Worm (Caenorhabditis elegans) whole organism, L1 larva: ENCODE results near the gene T26C5.3.

Experiments used
- C04F5.9 ChIP-seq: sonication (generic microtip); optimal IDR thresholded peaks from 2 replicates; lab custom pipeline; 2016; ENCODE audit warnings: missing genetic modification characterization, missing compliant biosample characterization
- C34B4.2 ChIP-seq: sonication (generic microtip); optimal IDR thresholded peaks from 2 replicates; lab custom pipeline; 2017; ENCODE audit warnings: mild to moderate bottlenecking, missing genetic modification characterization, missing compliant biosample characterization
- aha-1 ChIP-seq: fragments of 150-350 bp; optimal IDR thresholded peaks from 2 replicates; lab custom pipeline; 2014; ENCODE audit warnings: missing biosample characterization, missing genetic modification characterization
- blmp-1 ChIP-seq: fragments of 150-350 bp; optimal IDR thresholded peaks from 2 replicates; lab custom pipeline; 2014; ENCODE audit warnings: missing biosample characterization, missing genetic modification characterization
- ces-1 ChIP-seq: fragments of 150-350 bp; optimal IDR thresholded peaks from 2 replicates; lab custom pipeline; 2014; ENCODE audit warnings: missing biosample characterization, missing genetic modification reagents, missing genetic modification characterization
- dpl-1 ChIP-seq, 3 experiments: fragments of 150-350 bp in 2 of 3; sonication (generic microtip) in 1 of 3; optimal IDR thresholded peaks; 2 replicates each; lab custom pipeline; 2014 to 2017; ENCODE audit warnings: missing biosample characterization in 3 of 3, missing genetic modification characterization in 3 of 3, missing genetic modification reagents in 3 of 3
- efl-1 ChIP-seq, 4 experiments: fragments of 150-350 bp; optimal IDR thresholded peaks in 3 of 4; peaks in 1 of 4; 1 replicate in 1 of 4; 2 replicates in 3 of 4; lab custom pipeline; 2014; ENCODE audit warnings: missing biosample characterization in 2 of 4, missing genetic modification characterization in 2 of 4, missing genetic modification reagents in 2 of 4
- elt-2 ChIP-seq: sonication (generic microtip); optimal IDR thresholded peaks from 2 replicates; lab custom pipeline; 2016; ENCODE audit warnings: missing genetic modification characterization, mild to moderate bottlenecking, inconsistent platforms, missing compliant biosample characterization, missing genetic modification reagents
- fkh-10 ChIP-seq: sonication (generic microtip); optimal IDR thresholded peaks from 2 replicates; lab custom pipeline; 2017; ENCODE audit warnings: missing biosample characterization, missing genetic modification reagents, missing genetic modification characterization
- hpl-2 ChIP-seq: fragments of 150-350 bp; optimal IDR thresholded peaks from 2 replicates; lab custom pipeline; 2014; ENCODE audit warnings: missing biosample characterization, missing genetic modification reagents, missing genetic modification characterization
- isw-1 ChIP-seq: fragments of 200-800 bp; sonication (Bioruptor generic); IDR thresholded peaks from 2 replicates; pipeline ENCODE4 v1.3.6; 2022; ENCODE audit warnings: missing genetic modification characterization, missing compliant biosample characterization
- lin-13 ChIP-seq: fragments of 150-350 bp; optimal IDR thresholded peaks from 2 replicates; lab custom pipeline; 2014; ENCODE audit warnings: missing biosample characterization, missing genetic modification reagents, missing genetic modification characterization
- lin-35 ChIP-seq, 2 experiments: fragments of 150-350 bp; optimal IDR thresholded peaks; 2 replicates each; lab custom pipeline; 2014; ENCODE audit warnings: missing biosample characterization in 2 of 2, missing genetic modification characterization in 2 of 2, missing genetic modification reagents in 2 of 2
- mdl-1 ChIP-seq, 2 experiments: fragments of 150-350 bp; optimal IDR thresholded peaks; 2 replicates each; lab custom pipeline; 2014 to 2017; ENCODE audit warnings: missing biosample characterization in 2 of 2, missing genetic modification characterization in 2 of 2, inconsistent platforms in 1 of 2
- nhr-20 ChIP-seq: sonication (generic microtip); optimal IDR thresholded peaks from 2 replicates; lab custom pipeline; 2016; ENCODE audit warnings: mild to moderate bottlenecking, missing genetic modification characterization, missing compliant biosample characterization
- nhr-28 ChIP-seq: fragments of 150-350 bp; optimal IDR thresholded peaks from 2 replicates; lab custom pipeline; 2014; ENCODE audit warnings: missing biosample characterization, missing genetic modification characterization
- nhr-71 ChIP-seq: sonication (generic microtip); optimal IDR thresholded peaks from 2 replicates; lab custom pipeline; 2016; ENCODE audit warnings: mild to moderate bottlenecking, missing genetic modification characterization, moderate library complexity, missing compliant biosample characterization
- nhr-84 ChIP-seq: sonication (generic microtip); optimal IDR thresholded peaks from 2 replicates; lab custom pipeline; 2017; ENCODE audit warnings: missing biosample characterization, missing genetic modification characterization
- nhr-85 ChIP-seq: sonication (generic microtip); peaks from one replicate; lab custom pipeline; 2016; ENCODE audit warnings: missing genetic modification characterization, inconsistent platforms, missing compliant biosample characterization
- nhr-90 ChIP-seq: sonication (generic microtip); optimal IDR thresholded peaks from 2 replicates; lab custom pipeline; 2016; ENCODE audit warnings: mild to moderate bottlenecking, missing genetic modification characterization, missing compliant biosample characterization; ENCODE audit not compliant: poor library complexity
- pag-3 ChIP-seq: sonication (generic microtip); optimal IDR thresholded peaks from 2 replicates; lab custom pipeline; 2017; ENCODE audit warnings: missing genetic modification characterization, mild to moderate bottlenecking, missing compliant biosample characterization, antibody characterized with exemption, borderline replicate concordance; ENCODE audit not compliant: insufficient read depth
- pax-3 ChIP-seq: fragments of 200-800 bp; sonication (Bioruptor generic); optimal IDR thresholded peaks from 2 replicates; lab custom pipeline; 2018; ENCODE audit warnings: mild to moderate bottlenecking, missing genetic modification characterization, moderate library complexity, missing compliant biosample characterization
- rnt-1 ChIP-seq: sonication (generic microtip); optimal IDR thresholded peaks from 2 replicates; lab custom pipeline; 2016; ENCODE audit warnings: mild to moderate bottlenecking, missing genetic modification characterization, moderate library complexity, missing compliant biosample characterization
- snpc-4 ChIP-seq: fragments of 150-350 bp; optimal IDR thresholded peaks from 2 replicates; lab custom pipeline; 2014; ENCODE audit warnings: missing biosample characterization, missing genetic modification characterization
- snu-23 ChIP-seq: sonication (generic microtip); optimal IDR thresholded peaks from 2 replicates; lab custom pipeline; 2016; ENCODE audit warnings: missing genetic modification characterization, missing compliant biosample characterization
- sptf-1 ChIP-seq: fragments of 150-350 bp; optimal IDR thresholded peaks from 2 replicates; lab custom pipeline; 2014; ENCODE audit warnings: missing biosample characterization, missing genetic modification characterization
- swsn-7 ChIP-seq: sonication (generic microtip); optimal IDR thresholded peaks from 2 replicates; lab custom pipeline; 2016; ENCODE audit warnings: missing genetic modification characterization, missing compliant biosample characterization
- unc-30 ChIP-seq: sonication (generic microtip); optimal IDR thresholded peaks from 2 replicates; lab custom pipeline; 2017; ENCODE audit warnings: missing biosample characterization, missing genetic modification characterization
- unc-98 ChIP-seq: fragments of 200-800 bp; sonication (Bioruptor generic); IDR thresholded peaks from 2 replicates; pipeline ENCODE4 v1.3.6; 2022; ENCODE audit warnings: missing genetic modification characterization, missing compliant biosample characterization
- zag-1 ChIP-seq: fragments of 150-350 bp; optimal IDR thresholded peaks from 2 replicates; lab custom pipeline; 2014; ENCODE audit warnings: missing biosample characterization, missing genetic modification characterization
- ztf-11 ChIP-seq, 2 experiments: sonication (generic microtip); optimal IDR thresholded peaks; 2 replicates each; lab custom pipeline; 2016 to 2017; ENCODE audit warnings: missing genetic modification characterization in 2 of 2, missing biosample characterization in 1 of 2, missing compliant biosample characterization in 1 of 2

Gene T26C5.3

ce11 chrII:9190513-9191099, 45.8 kb upstream of the T26C5.3 start:
- TF ChIP-seq ces-1 (no peak), blmp-1 (tag; lab: Kevin White, UChicago) (peak; percentile 62)

- TF ChIP-seq efl-1 (optimal IDR thresholded peaks at IDR 0.05; lab: Kevin White, UChicago) (no peak), efl-1 (GFP tag; optimal IDR thresholded peaks at IDR 0.05 in 1 of 2; lab: Kevin White, UChicago) (peak in 1 of 2 experiments; percentile 27), pax-3 (tag; lab: Kevin White, UChicago) (no peak)
- TF ChIP-seq, all 84 proteins: peak for 1
These were observed 42.2 kb upstream of the T26C5.3 start, which contains the start of gene twk-4 for ce11 chrII:9194195-9194594. Gene twk-4, minus strand, starts transcription at chrII:9194295.

ce11 chrII:9196325-9196724, 40.1 kb upstream of the T26C5.3 start:
- no peak for TF ChIP-seq nhr-20 (tag; lab: Kevin White, UChicago)
- TF ChIP-seq elt-2 (tag; lab: Kevin White, UChicago): peak; percentile 49
- TF ChIP-seq lin-35 (GFP tag; optimal IDR thresholded peaks at IDR 0.05; lab: Kevin White, UChicago): peak in 1 of 2 experiments; percentile 8
- TF ChIP-seq nhr-28 (tag; lab: Kevin White, UChicago): no peak
- no peak for TF ChIP-seq mdl-1 (tag; optimal IDR thresholded peaks at IDR 0.05; lab: Kevin White, UChicago)

ce11 chrII:9197212-9197611, 39.2 kb upstream of the T26C5.3 start, which contains the start of gene let-23:
Gene let-23, plus strand, starts transcription at chrII:9197512.
- TF ChIP-seq efl-1 (optimal IDR thresholded peaks at IDR 0.05; lab: Kevin White, UChicago) (no peak), efl-1 (GFP tag; optimal IDR thresholded peaks at IDR 0.05 in 1 of 2; lab: Kevin White, UChicago) (peak in 1 of 2 experiments; percentile 32), swsn-7 (tag; lab: Kevin White, UChicago) (no peak)

- TF ChIP-seq C04F5.9 (tag; lab: Kevin White, UChicago) (no peak), nhr-28 (tag; lab: Kevin White, UChicago) (no peak), isw-1 (GFP tag; lab: Robert Waterston, UW) (no peak), elt-2 (tag; lab: Kevin White, UChicago) (no peak), swsn-7 (tag; lab: Kevin White, UChicago) (no peak), lin-13 (GFP tag; lab: Kevin White, UChicago) (no peak), nhr-84 (tag; lab: Kevin White, UChicago) (no peak), C34B4.2 (no peak), snu-23 (no peak), unc-30 (no peak), sptf-1 (no peak), unc-98 (GFP tag; lab: Robert Waterston, UW) (no peak), efl-1 (optimal IDR thresholded peaks at IDR 0.05; lab: Kevin White, UChicago) (no peak), efl-1 (GFP tag; optimal IDR thresholded peaks at IDR 0.05 in 1 of 2; lab: Kevin White, UChicago) (no peak), fkh-10 (GFP tag; lab: Kevin White, UChicago) (no peak), dpl-1 (GFP tag; optimal IDR thresholded peaks at IDR 0.05; lab: Kevin White, UChicago) (no peak), zag-1 (tag; lab: Kevin White, UChicago) (no peak)
These were observed 26.3 kb upstream of the T26C5.3 start, which contains the start of gene ZK1067.4 for ce11 chrII:9210076-9210475. Gene ZK1067.4, plus strand, starts transcription at chrII:9210376.

ce11 chrII:9211684-9212083, 24.7 kb upstream of the T26C5.3 start:
- TF ChIP-seq swsn-7 (tag; lab: Kevin White, UChicago) (peak; percentile 14), unc-98 (GFP tag; lab: Robert Waterston, UW) (no peak), pag-3 (tag; lab: Kevin White, UChicago) (no peak), nhr-20 (tag; lab: Kevin White, UChicago) (peak; percentile 43), ztf-11 (tag; optimal IDR thresholded peaks at IDR 0.05; lab: Kevin White, UChicago) (no peak), nhr-85 (peak; percentile 58), snpc-4 (tag; lab: Kevin White, UChicago) (peak; percentile 92), nhr-71 (no peak), efl-1 (optimal IDR thresholded peaks at IDR 0.05; lab: Kevin White, UChicago) (peak in 1 of 2 experiments; percentile 32), efl-1 (GFP tag; optimal IDR thresholded peaks at IDR 0.05 in 1 of 2; lab: Kevin White, UChicago) (no peak), elt-2 (tag; lab: Kevin White, UChicago) (peak; percentile 53), hpl-2 (GFP tag; lab: Kevin White, UChicago) (no peak), rnt-1 (tag; lab: Kevin White, UChicago) (peak; percentile 20), nhr-90 (tag; lab: Kevin White, UChicago) (peak; percentile 42), blmp-1 (tag; lab: Kevin White, UChicago) (no peak), aha-1 (tag; lab: Kevin White, UChicago) (no peak), C04F5.9 (tag; lab: Kevin White, UChicago) (no peak), ces-1 (no peak), snu-23 (peak; percentile 42), fkh-10 (GFP tag; lab: Kevin White, UChicago) (no peak), lin-35 (GFP tag; optimal IDR thresholded peaks at IDR 0.05; lab: Kevin White, UChicago) (peak in 1 of 2 experiments; percentile 28)
